Worm (Caenorhabditis elegans) whole organism, midembryonic: ENCODE measurements around the gene C04E6.8.

Experiments used
- ref-1 ChIP-seq: fragments of 200-800 bp; sonication (Bioruptor generic); conservative IDR thresholded peaks from 2 replicates; pipeline ENCODE4 v1.3.6; 2022; ENCODE audit warnings: missing genetic modification reagents, missing genetic modification characterization, missing compliant biosample characterization
- tab-1 ChIP-seq: fragments of 200-800 bp; sonication (Bioruptor generic); IDR thresholded peaks from 2 replicates; pipeline ENCODE4 v1.3.6; 2022; ENCODE audit warnings: missing genetic modification characterization, missing compliant biosample characterization

ce11 chrV:5916862-5917261, 33.2 kb upstream of the C04E6.8 start:
- no peak for TF ChIP-seq tab-1 (GFP tag; lab: Robert Waterston, UW)
- TF ChIP-seq ref-1 (GFP tag; lab: Robert Waterston, UW): no peak
